Worm (Caenorhabditis elegans) whole organism, L1 larva: Measurements from ENCODE around the gene dct-12.

Source experiments
- C16A3.4 ChIP-seq: fragments of 150-350 bp; optimal IDR thresholded peaks from 2 replicates; lab custom pipeline; 2014; ENCODE audit warnings: missing biosample characterization, missing genetic modification characterization
- alr-1 ChIP-seq: fragments of 200-800 bp; sonication (Bioruptor generic); optimal IDR thresholded peaks from 2 replicates; lab custom pipeline; 2018; ENCODE audit warnings: borderline replicate concordance, mild to moderate bottlenecking, missing genetic modification characterization, missing compliant biosample characterization
- aly-2 ChIP-seq: fragments of 150-350 bp; optimal IDR thresholded peaks from 2 replicates; lab custom pipeline; 2014; ENCODE audit warnings: missing biosample characterization, missing genetic modification characterization
- jun-1 ChIP-seq: fragments of 150-350 bp; optimal IDR thresholded peaks from 2 replicates; lab custom pipeline; 2014; ENCODE audit warnings: missing biosample characterization, missing genetic modification reagents, missing genetic modification characterization
- lin-13 ChIP-seq: fragments of 150-350 bp; optimal IDR thresholded peaks from 2 replicates; lab custom pipeline; 2014; ENCODE audit warnings: missing biosample characterization, missing genetic modification reagents, missing genetic modification characterization
- mef-2 ChIP-seq: fragments of 150-350 bp; optimal IDR thresholded peaks from 2 replicates; lab custom pipeline; 2014; ENCODE audit warnings: missing biosample characterization, missing genetic modification characterization
- nhr-237 ChIP-seq: fragments of 150-350 bp; optimal IDR thresholded peaks from 2 replicates; lab custom pipeline; 2014; ENCODE audit warnings: missing biosample characterization, missing genetic modification characterization
- nhr-47 ChIP-seq: sonication (generic microtip); optimal IDR thresholded peaks from 2 replicates; lab custom pipeline; 2016; ENCODE audit warnings: mild to moderate bottlenecking, missing genetic modification characterization, moderate library complexity, missing compliant biosample characterization
- nhr-76 ChIP-seq: sonication (generic microtip); optimal IDR thresholded peaks from 2 replicates; lab custom pipeline; 2017; ENCODE audit warnings: missing biosample characterization, missing genetic modification characterization
- pqm-1 ChIP-seq: sonication (generic microtip); optimal IDR thresholded peaks from 3 replicates; lab custom pipeline; 2017; ENCODE audit warnings: missing biosample characterization, missing genetic modification characterization
- snpc-4 ChIP-seq: fragments of 150-350 bp; optimal IDR thresholded peaks from 2 replicates; lab custom pipeline; 2014; ENCODE audit warnings: missing biosample characterization, missing genetic modification characterization
- sox-4 ChIP-seq: sonication (generic microtip); optimal IDR thresholded peaks from 2 replicates; lab custom pipeline; 2016; ENCODE audit warnings: missing genetic modification characterization, missing compliant biosample characterization
- unc-62 ChIP-seq: fragments of 150-350 bp; optimal IDR thresholded peaks from 2 replicates; lab custom pipeline; 2014; ENCODE audit warnings: missing biosample characterization, missing genetic modification reagents, missing genetic modification characterization
- ztf-11 ChIP-seq, 2 experiments: sonication (generic microtip); optimal IDR thresholded peaks; 2 replicates each; lab custom pipeline; 2016 to 2017; ENCODE audit warnings: missing genetic modification characterization in 2 of 2, missing biosample characterization in 1 of 2, missing compliant biosample characterization in 1 of 2

- TF ChIP-seq sox-4 = no peak
- no peak for TF ChIP-seq C16A3.4
- no peak for TF ChIP-seq mef-2 (tag; lab: Kevin White, UChicago)
- TF ChIP-seq nhr-237 (tag; lab: Kevin White, UChicago) = no peak
- TF ChIP-seq snpc-4 (tag; lab: Kevin White, UChicago) = no peak
- no peak for TF ChIP-seq alr-1 (tag; lab: Kevin White, UChicago)
- TF ChIP-seq jun-1 (tag; lab: Kevin White, UChicago) = no peak
- no peak for TF ChIP-seq unc-62 (GFP tag; lab: Kevin White, UChicago)
- no peak for TF ChIP-seq pqm-1 (tag; lab: Kevin White, UChicago)
- no peak for TF ChIP-seq nhr-76 (tag; lab: Kevin White, UChicago)
- TF ChIP-seq lin-13 (GFP tag; lab: Kevin White, UChicago) = no peak
- TF ChIP-seq aly-2 (tag; lab: Kevin White, UChicago) = no peak
- no peak for TF ChIP-seq nhr-47 (tag; lab: Kevin White, UChicago)
- no peak for TF ChIP-seq ztf-11 (tag; optimal IDR thresholded peaks at IDR 0.05; lab: Kevin White, UChicago)
Measured at ce11 chrII:12414805-12415204, 17.5 kb downstream of the dct-12 start, which contains the start of gene Y57A10C.11.
